Worm (Caenorhabditis elegans) whole organism, L1 larva: ENCODE data around the gene ubc-23.
A peak's percentile ranks its signal among the peaks of the same experiment; 100 is the strongest.

Source experiments
- C04F5.9 ChIP-seq: sonication (generic microtip); optimal IDR thresholded peaks from 2 replicates; lab custom pipeline; 2016; ENCODE audit warnings: missing genetic modification characterization, missing compliant biosample characterization
- ama-1 ChIP-seq: fragments of 150-350 bp; optimal IDR thresholded peaks from 2 replicates; lab custom pipeline; 2014
- ces-1 ChIP-seq: fragments of 150-350 bp; optimal IDR thresholded peaks from 2 replicates; lab custom pipeline; 2014; ENCODE audit warnings: missing biosample characterization, missing genetic modification reagents, missing genetic modification characterization
- fkh-10 ChIP-seq: sonication (generic microtip); optimal IDR thresholded peaks from 2 replicates; lab custom pipeline; 2017; ENCODE audit warnings: missing biosample characterization, missing genetic modification reagents, missing genetic modification characterization
- hlh-17 ChIP-seq: fragments of 200-800 bp; sonication (Bioruptor generic); optimal IDR thresholded peaks from 2 replicates; lab custom pipeline; 2018; ENCODE audit warnings: missing genetic modification characterization, mild to moderate bottlenecking, missing compliant biosample characterization, moderate library complexity, borderline replicate concordance
- lin-35 ChIP-seq, 2 experiments: fragments of 150-350 bp; optimal IDR thresholded peaks; 2 replicates each; lab custom pipeline; 2014; ENCODE audit warnings: missing biosample characterization in 2 of 2, missing genetic modification characterization in 2 of 2, missing genetic modification reagents in 2 of 2
- mep-1 ChIP-seq: fragments of 150-350 bp; optimal IDR thresholded peaks from 2 replicates; lab custom pipeline; 2014; ENCODE audit warnings: missing biosample characterization, missing genetic modification characterization
- nhr-11 ChIP-seq: fragments of 150-350 bp; optimal IDR thresholded peaks from 2 replicates; lab custom pipeline; 2014; ENCODE audit warnings: missing biosample characterization, missing genetic modification characterization
- nhr-76 ChIP-seq: sonication (generic microtip); optimal IDR thresholded peaks from 2 replicates; lab custom pipeline; 2017; ENCODE audit warnings: missing biosample characterization, missing genetic modification characterization
- nhr-84 ChIP-seq: sonication (generic microtip); optimal IDR thresholded peaks from 2 replicates; lab custom pipeline; 2017; ENCODE audit warnings: missing biosample characterization, missing genetic modification characterization
- pag-3 ChIP-seq: sonication (generic microtip); optimal IDR thresholded peaks from 2 replicates; lab custom pipeline; 2017; ENCODE audit warnings: missing genetic modification characterization, mild to moderate bottlenecking, missing compliant biosample characterization, antibody characterized with exemption, borderline replicate concordance; ENCODE audit not compliant: insufficient read depth

DNA sequence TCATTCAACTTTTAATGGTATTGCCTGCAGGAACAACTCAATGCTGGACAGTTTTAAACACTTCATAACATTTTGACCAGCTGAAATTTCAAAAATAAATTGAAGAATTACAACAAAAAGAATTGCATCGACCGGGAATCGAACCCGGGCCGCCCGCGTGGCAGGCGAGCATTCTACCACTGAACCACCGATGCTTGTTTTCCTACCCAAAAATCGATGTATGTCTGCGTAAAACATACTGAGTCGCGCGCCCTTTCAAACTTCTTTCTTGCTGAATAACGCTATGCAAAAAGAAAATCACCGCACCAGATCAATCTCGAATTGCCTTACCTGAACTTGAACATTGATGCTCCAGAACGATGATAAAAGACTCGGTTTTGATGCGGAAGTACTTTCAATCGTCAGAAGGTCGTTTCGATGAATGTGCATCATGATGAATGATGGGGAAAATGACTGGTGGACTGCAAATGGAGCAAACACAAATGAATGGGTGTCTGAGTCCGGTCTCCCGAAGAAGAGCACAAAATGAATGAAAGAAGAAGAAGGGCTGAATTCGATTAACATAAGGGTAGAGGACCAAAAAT lies 47.3 kb upstream of the ubc-23 start, which contains the start of gene R04E5.7:
- TF ChIP-seq nhr-11 (tag; lab: Kevin White, UChicago) (no peak), ama-1 (no peak), ces-1 (GFP tag; lab: Kevin White, UChicago) (no peak), nhr-76 (tag; lab: Kevin White, UChicago) (no peak), hlh-17 (GFP tag; lab: Kevin White, UChicago) (no peak), fkh-10 (GFP tag; lab: Kevin White, UChicago) (peak; percentile 27), mep-1 (tag; lab: Kevin White, UChicago) (peak; percentile 5), lin-35 (GFP tag; optimal IDR thresholded peaks at IDR 0.05; lab: Kevin White, UChicago) (peak in 1 of 2 experiments; percentile 55), nhr-84 (no peak), pag-3 (tag; lab: Kevin White, UChicago) (no peak), C04F5.9 (tag; lab: Kevin White, UChicago) (no peak)
